Worm (Caenorhabditis elegans): ENCODE data around the gene appg-1.

The appg-1 gene

DNA sequence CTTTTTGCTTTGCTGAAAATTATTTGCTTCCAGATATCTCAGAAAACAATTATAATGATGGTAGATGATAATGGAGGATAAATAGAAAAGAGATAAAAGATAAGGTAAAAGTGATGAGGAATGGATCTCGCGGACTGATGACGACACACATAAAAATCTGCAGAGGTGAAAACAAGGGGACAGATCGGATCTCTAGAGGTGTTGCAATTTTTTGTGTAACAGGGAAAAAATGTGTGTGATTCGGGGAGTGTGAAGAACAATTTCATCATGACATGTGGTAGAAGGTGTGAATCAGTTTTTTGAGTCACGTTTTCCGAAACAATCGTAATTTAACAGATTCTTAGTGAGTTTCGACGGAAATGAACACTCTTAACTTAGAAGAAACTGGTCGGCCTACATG is 36.9 kb upstream of the appg-1 start:
- TF ChIP-seq ztf-4 (tag; optimal IDR thresholded peaks at IDR 0.05) = no peak
- TF ChIP-seq nhr-11 (tag; optimal IDR thresholded peaks at IDR 0.05) = no peak
- TF ChIP-seq jun-1 (tag; optimal IDR thresholded peaks at IDR 0.05) = no peak
- no peak for TF ChIP-seq egl-27 (tag; optimal IDR thresholded peaks at IDR 0.05)
- no peak for TF ChIP-seq ceh-16 (tag; optimal IDR thresholded peaks at IDR 0.05)
- no peak for TF ChIP-seq elt-1 (tag; optimal IDR thresholded peaks at IDR 0.05)
- TF ChIP-seq unc-62 (GFP tag; optimal IDR thresholded peaks at IDR 0.05) = no peak
- TF ChIP-seq ZK546.5 (tag; optimal IDR thresholded peaks at IDR 0.05) = no peak
- no peak for TF ChIP-seq R02D3.7 (tag; optimal IDR thresholded peaks at IDR 0.05)
- peak; percentile 24 for TF ChIP-seq nfya-1 (tag; optimal IDR thresholded peaks at IDR 0.05; ENCODE audit: insufficient read depth)
- TF ChIP-seq nhr-25 (tag; optimal IDR thresholded peaks at IDR 0.05) = peak; percentile 23
- TF ChIP-seq nhr-43 (tag; optimal IDR thresholded peaks at IDR 0.05; ENCODE audit: poor library complexity, severe bottlenecking) = no peak
- TF ChIP-seq egl-5 (tag; optimal IDR thresholded peaks at IDR 0.05) = peak; percentile 70

DNA sequence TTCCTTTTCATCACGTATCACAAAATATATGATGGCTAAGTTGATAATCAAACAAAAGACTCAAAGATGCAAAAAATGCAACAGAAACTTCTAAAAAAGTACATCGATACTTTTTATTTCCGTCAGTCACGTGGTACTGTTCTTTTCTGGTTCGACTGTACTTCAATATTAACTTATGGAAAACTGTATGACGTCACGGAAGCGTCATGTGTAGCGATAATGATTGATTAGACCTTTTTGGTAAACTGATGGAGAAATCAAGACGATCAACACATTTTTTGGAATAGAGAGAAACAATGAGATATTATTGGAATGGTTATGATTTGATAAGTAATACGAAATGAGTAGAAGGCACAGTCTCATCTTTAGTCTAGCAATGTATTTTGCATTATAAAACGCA is 31.6 kb upstream of the appg-1 start:
- no peak for TF ChIP-seq fkh-10 (GFP tag; optimal IDR thresholded peaks at IDR 0.05)
- no peak for TF ChIP-seq ceh-82 (tag; optimal IDR thresholded peaks at IDR 0.05)
- no peak for TF ChIP-seq tbx-2 (tag; optimal IDR thresholded peaks at IDR 0.05)
- peak; percentile 61 for TF ChIP-seq nhr-25 (tag; optimal IDR thresholded peaks at IDR 0.05)
- TF ChIP-seq nhr-43 (tag; optimal IDR thresholded peaks at IDR 0.05; ENCODE audit: poor library complexity, severe bottlenecking) = peak; percentile 28
- TF ChIP-seq elt-3 (tag; optimal IDR thresholded peaks at IDR 0.05) = peak in 1 of 3 experiments; percentile 41
- TF ChIP-seq nhr-23 (tag; optimal IDR thresholded peaks at IDR 0.05) = peak; percentile 82
- TF ChIP-seq nhr-28 (tag; optimal IDR thresholded peaks at IDR 0.05) = no peak

ce11 chrII:10300082-10300749 is 25.6 kb upstream of the appg-1 start, which contains the start of gene nep-26:
Gene nep-26, minus strand, starts transcription at chrII:10300132.
- TF ChIP-seq lin-39 (tag; optimal IDR thresholded peaks at IDR 0.05) (peak; percentile 42), eor-1 (tag; optimal IDR thresholded peaks at IDR 0.05) (no peak), nfya-1 (tag; optimal IDR thresholded peaks at IDR 0.05; ENCODE audit: insufficient read depth) (peak; percentile 60), egl-5 (tag; optimal IDR thresholded peaks at IDR 0.05) (peak; percentile 36)

DNA sequence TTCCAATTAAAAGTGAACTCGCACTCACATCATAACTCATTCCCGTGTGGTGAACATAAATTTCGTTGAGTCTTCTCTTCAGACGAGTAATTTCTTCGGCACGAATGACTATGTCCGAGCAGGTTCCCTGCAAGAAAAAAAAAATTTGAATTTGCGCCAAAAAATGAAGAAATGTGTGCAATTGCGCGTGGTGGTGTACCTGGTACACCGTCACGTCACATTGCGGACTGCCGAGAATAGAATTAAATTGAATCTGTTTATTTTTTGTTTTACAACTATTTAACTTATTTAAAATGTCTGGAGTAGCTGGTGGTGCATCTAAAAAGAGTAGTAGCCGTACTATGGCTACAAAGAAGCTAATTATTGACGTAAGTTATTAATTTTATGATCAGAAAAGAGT is 24.9 kb upstream of the appg-1 start, which contains the start of gene mdt-22:
TSS of gene mdt-22 (plus strand) at position 263 of the 400 bp plus-strand sequence.
- TF ChIP-seq nfya-1 (tag; optimal IDR thresholded peaks at IDR 0.05; ENCODE audit: insufficient read depth) = peak; percentile 75
- TF ChIP-seq pha-4 (tag; optimal IDR thresholded peaks at IDR 0.05) = peak; percentile 81
- TF ChIP-seq egl-5 (tag; optimal IDR thresholded peaks at IDR 0.05) = peak; percentile 63
- TF ChIP-seq elt-2 (tag; optimal IDR thresholded peaks at IDR 0.05) = peak; percentile 55
- TF ChIP-seq egl-27 (tag; optimal IDR thresholded peaks at IDR 0.05) = peak; percentile 17
- peak; percentile 2 for TF ChIP-seq snpc-4 (tag; optimal IDR thresholded peaks at IDR 0.05)
- TF ChIP-seq nhr-11 (tag; optimal IDR thresholded peaks at IDR 0.05) = no peak
- TF ChIP-seq jun-1 (tag; optimal IDR thresholded peaks at IDR 0.05) = peak; percentile 58
- TF ChIP-seq fos-1 (tag; optimal IDR thresholded peaks at IDR 0.05) = no peak
- peak; percentile 41 for TF ChIP-seq nhr-43 (tag; optimal IDR thresholded peaks at IDR 0.05; ENCODE audit: poor library complexity, severe bottlenecking)
- no peak for TF ChIP-seq nhr-12 (tag; optimal IDR thresholded peaks at IDR 0.05)
- TF ChIP-seq skn-1 (tag; optimal IDR thresholded peaks at IDR 0.05) = peak; percentile 29
- TF ChIP-seq lin-15B (tag; optimal IDR thresholded peaks at IDR 0.05) = peak; percentile 81
- no peak for TF ChIP-seq ztf-4 (tag; optimal IDR thresholded peaks at IDR 0.05)
- TF ChIP-seq zag-1 (tag; optimal IDR thresholded peaks at IDR 0.05) = no peak
- TF ChIP-seq ceh-82 (tag; optimal IDR thresholded peaks at IDR 0.05) = peak; percentile 51
- TF ChIP-seq fkh-2 (tag; optimal IDR thresholded peaks at IDR 0.05) = no peak
- TF ChIP-seq nhr-25 (tag; optimal IDR thresholded peaks at IDR 0.05) = peak; percentile 52
- peak; percentile 30 for TF ChIP-seq fkh-10 (GFP tag; optimal IDR thresholded peaks at IDR 0.05)
- peak; percentile 61 for TF ChIP-seq nhr-23 (tag; optimal IDR thresholded peaks at IDR 0.05)
- TF ChIP-seq tbx-2 (tag; optimal IDR thresholded peaks at IDR 0.05) = no peak
- no peak for TF ChIP-seq mml-1 (tag; optimal IDR thresholded peaks at IDR 0.05)
- peak; percentile 25 for TF ChIP-seq ceh-28 (tag; optimal IDR thresholded peaks at IDR 0.05)
- peak; percentile 73 for TF ChIP-seq R02D3.7 (tag; optimal IDR thresholded peaks at IDR 0.05)
- TF ChIP-seq lsy-12 (tag; optimal IDR thresholded peaks at IDR 0.05) = peak; percentile 56
- peak; percentile 62 for TF ChIP-seq ama-1 (optimal IDR thresholded peaks at IDR 0.05)
- peak; percentile 93 for TF ChIP-seq hmg-11 (tag; optimal IDR thresholded peaks at IDR 0.05)
- TF ChIP-seq nhr-28 (tag; optimal IDR thresholded peaks at IDR 0.05) = no peak
- TF ChIP-seq ceh-16 (tag; optimal IDR thresholded peaks at IDR 0.05) = no peak
